Fruit fly (Drosophila melanogaster): Measurements from ENCODE around the gene CG5653.
A peak's percentile ranks its signal among the peaks of the same experiment; 100 is the strongest.

CG5653 gene

dm6 chr3L:8956669-8957068 is 9.5 kb downstream of the CG5653 start, which contains the start of gene mRpL12:
TSS of gene mRpL12 (plus strand) at chr3L:8956791.
- TF ChIP-seq EcR (GFP tag; optimal IDR thresholded peaks at IDR 0.05) (no peak), Dll (optimal IDR thresholded peaks at IDR 0.05) (no peak), CG8478 (optimal IDR thresholded peaks at IDR 0.05) (no peak), pan (optimal IDR thresholded peaks at IDR 0.05) (no peak), psq (optimal IDR thresholded peaks at IDR 0.05) (no peak), usp (GFP tag; optimal IDR thresholded peaks at IDR 0.05) (no peak)

DNA sequence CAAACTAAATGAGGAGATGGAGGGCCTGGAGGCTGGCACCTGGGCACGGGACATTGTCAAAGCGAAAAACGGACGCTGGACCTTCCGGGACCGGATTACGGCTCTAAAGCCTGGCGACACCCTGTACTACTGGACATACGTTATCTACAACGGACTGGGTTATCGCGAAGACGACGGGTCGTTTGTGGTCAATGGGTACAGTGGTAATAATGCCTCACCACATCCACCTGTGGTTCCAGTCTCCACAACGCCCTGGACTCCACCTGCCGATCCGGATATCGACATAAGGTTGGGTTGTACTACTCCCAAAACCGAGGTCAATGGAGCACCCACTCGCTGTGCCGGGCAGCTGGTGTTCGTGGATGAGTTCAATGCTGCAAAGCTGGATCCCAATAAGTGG is 11.0 kb downstream of the CG5653 start:
- no peak for TF ChIP-seq pan (optimal IDR thresholded peaks at IDR 0.05)
- peak; percentile 38 for TF ChIP-seq Dll (optimal IDR thresholded peaks at IDR 0.05)

DNA sequence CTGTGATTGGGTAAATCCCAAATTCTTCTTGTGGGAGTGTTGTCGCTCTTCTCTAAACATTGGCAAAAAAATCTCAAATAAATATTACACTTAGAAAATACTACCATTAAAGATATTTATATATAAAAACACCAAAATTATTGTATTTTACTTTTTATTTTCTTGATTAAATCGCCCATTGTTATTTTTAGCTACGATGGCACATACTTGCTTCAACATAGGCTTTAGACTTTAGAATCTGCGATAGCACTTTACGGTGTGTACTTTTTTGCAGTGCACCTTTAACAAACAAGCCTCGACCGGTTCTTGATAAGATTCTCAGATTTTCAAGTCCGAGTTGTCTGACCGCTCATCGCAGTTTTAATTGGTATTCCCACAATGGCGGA is 11.5 kb downstream of the CG5653 start, which contains the start of gene GNBP3:
GNBP3 (plus strand) TSS at position 374 of the 386 bp plus-strand sequence.
- TF ChIP-seq Dll (optimal IDR thresholded peaks at IDR 0.05), result no peak

- TF ChIP-seq pan (optimal IDR thresholded peaks at IDR 0.05) (no peak), Dll (optimal IDR thresholded peaks at IDR 0.05) (no peak), CG8478 (optimal IDR thresholded peaks at IDR 0.05) (no peak), EcR (GFP tag; optimal IDR thresholded peaks at IDR 0.05) (no peak), psq (optimal IDR thresholded peaks at IDR 0.05) (no peak), usp (GFP tag; optimal IDR thresholded peaks at IDR 0.05) (no peak)
Measured at dm6 chr3L:8953962-8954647, 12.1 kb downstream of the CG5653 start, which contains the start of the genes CG43783 and orb2. TSS of gene CG43783 (minus strand) at chr3L:8954272. TSS of gene orb2 (minus strand) at chr3L:8954463.

- TF ChIP-seq pan (optimal IDR thresholded peaks at IDR 0.05) (peak; percentile 15), psq (optimal IDR thresholded peaks at IDR 0.05) (no peak), Dll (optimal IDR thresholded peaks at IDR 0.05) (no peak), CG8478 (optimal IDR thresholded peaks at IDR 0.05) (no peak), usp (GFP tag; optimal IDR thresholded peaks at IDR 0.05) (no peak), EcR (GFP tag; optimal IDR thresholded peaks at IDR 0.05) (no peak)
Measured at dm6 chr3L:8953199-8953956, 12.8 kb downstream of the CG5653 start.

DNA sequence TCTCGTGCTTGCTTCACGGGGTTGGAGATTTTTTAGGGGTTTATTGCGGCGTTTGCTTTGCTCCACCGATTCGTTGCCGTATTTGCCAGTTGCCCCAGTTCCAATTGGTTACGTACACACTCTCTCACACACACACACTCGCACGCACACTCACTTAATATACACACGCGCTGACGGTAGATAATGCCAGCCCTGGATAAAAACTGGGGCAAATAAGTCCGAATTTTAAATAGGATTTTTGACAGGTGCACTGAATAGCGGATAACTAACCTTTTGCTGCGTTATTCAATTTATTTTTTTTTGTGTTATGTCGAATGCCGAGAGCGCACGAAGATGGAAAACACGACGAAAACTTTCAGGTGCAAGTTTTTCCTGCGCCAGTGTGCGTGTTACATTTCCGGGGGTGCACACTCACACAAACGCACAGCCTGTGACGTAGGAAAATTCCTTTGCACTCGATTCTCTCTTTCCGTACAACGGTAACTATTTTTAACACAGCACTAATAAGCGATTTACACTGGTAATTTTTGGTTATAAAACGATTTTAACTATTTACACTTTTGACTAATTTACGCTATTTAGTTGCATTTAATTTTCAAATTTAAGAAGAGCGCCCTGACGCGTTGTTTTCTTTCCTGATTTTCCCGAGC is 13.5 kb downstream of the CG5653 start:
- no peak for TF ChIP-seq pan (optimal IDR thresholded peaks at IDR 0.05)
- no peak for TF ChIP-seq psq (optimal IDR thresholded peaks at IDR 0.05)
- no peak for TF ChIP-seq EcR (GFP tag; optimal IDR thresholded peaks at IDR 0.05)
- TF ChIP-seq usp (GFP tag; optimal IDR thresholded peaks at IDR 0.05), result no peak
- no peak for TF ChIP-seq Dll (optimal IDR thresholded peaks at IDR 0.05)
- no peak for TF ChIP-seq CG8478 (optimal IDR thresholded peaks at IDR 0.05)

dm6 chr3L:8951507-8951906 is 14.7 kb downstream of the CG5653 start:
- no peak for TF ChIP-seq pan (optimal IDR thresholded peaks at IDR 0.05)
- no peak for TF ChIP-seq Dll (optimal IDR thresholded peaks at IDR 0.05)
- TF ChIP-seq usp (GFP tag; optimal IDR thresholded peaks at IDR 0.05), result no peak
- no peak for TF ChIP-seq EcR (GFP tag; optimal IDR thresholded peaks at IDR 0.05)
- TF ChIP-seq psq (optimal IDR thresholded peaks at IDR 0.05), result no peak
- no peak for TF ChIP-seq CG8478 (optimal IDR thresholded peaks at IDR 0.05)

DNA sequence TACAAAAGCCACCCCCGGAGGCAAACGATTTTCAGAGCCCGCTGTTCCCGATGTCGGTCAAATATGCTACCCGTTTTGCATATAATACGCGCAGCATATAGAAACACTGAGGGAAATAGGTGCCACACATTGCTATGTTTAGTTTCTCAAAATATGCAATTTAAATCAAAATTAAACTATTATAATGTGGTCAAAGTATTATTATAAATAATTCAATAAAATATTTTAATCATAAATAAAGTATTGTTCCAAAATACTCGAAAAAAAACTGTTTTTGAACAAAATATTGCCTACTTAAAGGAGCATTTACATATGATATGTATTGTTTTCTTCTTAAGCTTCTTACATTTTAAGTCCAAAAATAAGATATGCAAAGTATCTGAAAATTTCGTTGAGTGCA is 15.2 kb downstream of the CG5653 start:
- TF ChIP-seq EcR (GFP tag; optimal IDR thresholded peaks at IDR 0.05) (no peak), usp (GFP tag; optimal IDR thresholded peaks at IDR 0.05) (no peak), psq (optimal IDR thresholded peaks at IDR 0.05) (no peak), Dll (optimal IDR thresholded peaks at IDR 0.05) (no peak), pan (optimal IDR thresholded peaks at IDR 0.05) (no peak)

DNA sequence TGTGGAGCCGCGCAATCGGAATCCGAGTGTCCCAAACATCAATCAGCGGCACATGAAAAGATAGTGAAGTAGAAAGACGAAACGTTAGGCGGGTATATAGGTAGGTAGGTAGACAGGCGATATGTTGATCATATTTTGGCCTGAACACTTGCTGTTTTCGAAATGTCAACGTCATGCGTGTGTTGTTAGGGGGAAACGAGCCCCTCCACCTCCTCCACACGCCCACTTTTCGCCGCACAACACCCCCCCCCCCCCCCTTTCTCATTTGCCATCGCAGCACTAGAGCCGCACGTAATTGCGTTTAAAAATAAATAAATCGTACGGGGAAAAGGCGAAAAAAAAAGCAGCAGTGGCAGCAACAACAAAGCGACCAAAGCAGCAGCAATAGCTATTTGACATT is 16.4 kb downstream of the CG5653 start:
- TF ChIP-seq usp (GFP tag; optimal IDR thresholded peaks at IDR 0.05) (no peak), Dll (optimal IDR thresholded peaks at IDR 0.05) (no peak), psq (optimal IDR thresholded peaks at IDR 0.05) (no peak), pan (optimal IDR thresholded peaks at IDR 0.05) (no peak), CG8478 (optimal IDR thresholded peaks at IDR 0.05) (no peak), EcR (GFP tag; optimal IDR thresholded peaks at IDR 0.05) (no peak)

DNA sequence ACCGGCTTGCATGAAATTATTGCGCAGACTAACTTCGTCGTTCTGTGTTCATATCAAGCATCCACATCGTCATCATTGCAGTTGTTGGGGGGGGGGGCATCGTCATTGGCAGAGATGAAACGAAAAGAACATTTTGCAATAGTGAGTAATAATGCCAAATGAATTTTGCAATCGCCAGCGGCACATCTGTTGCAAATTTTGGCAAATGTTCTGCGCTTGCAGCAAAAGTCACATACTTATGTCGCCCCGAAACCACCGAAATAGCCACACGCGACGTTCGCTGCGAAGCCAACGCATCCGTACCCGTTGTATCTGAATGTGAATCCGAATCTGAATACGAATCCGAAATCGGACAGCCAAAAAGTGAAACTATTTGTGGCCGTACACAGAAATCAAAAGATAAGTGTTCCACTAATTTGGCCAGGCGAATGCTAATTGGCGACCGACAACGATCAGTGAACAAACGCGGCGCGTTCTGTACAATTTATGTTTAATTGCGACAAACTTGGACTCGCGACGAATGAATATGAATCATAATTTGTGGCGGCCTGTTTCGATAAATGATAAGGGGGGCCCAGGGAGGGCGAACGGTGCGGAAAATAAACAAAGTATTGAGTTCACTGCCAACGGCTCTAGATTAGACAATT is 18.2 kb downstream of the CG5653 start:
- TF ChIP-seq CG8478 (optimal IDR thresholded peaks at IDR 0.05) (no peak), usp (GFP tag; optimal IDR thresholded peaks at IDR 0.05) (no peak), psq (optimal IDR thresholded peaks at IDR 0.05) (no peak), pan (optimal IDR thresholded peaks at IDR 0.05) (no peak), EcR (GFP tag; optimal IDR thresholded peaks at IDR 0.05) (no peak)

DNA sequence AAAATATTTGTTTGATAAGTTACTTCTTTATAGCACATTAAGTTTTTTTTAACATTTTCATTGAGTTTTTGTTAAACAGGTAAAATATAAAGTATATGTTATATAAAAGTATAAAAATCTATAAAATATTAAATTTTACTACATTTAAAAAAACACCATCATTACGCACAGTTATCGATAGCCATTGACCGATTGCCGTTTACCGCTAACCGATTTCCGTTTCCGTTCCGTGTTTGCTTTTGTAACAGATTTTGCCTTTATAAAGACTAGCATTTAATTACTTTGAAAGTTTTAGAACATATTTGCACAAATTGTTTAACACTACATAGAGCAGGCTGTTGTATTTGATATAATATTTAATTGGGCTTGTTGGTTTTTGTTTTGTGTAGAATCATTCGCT is 26.5 kb downstream of the CG5653 start:
- TF ChIP-seq CG8478 (optimal IDR thresholded peaks at IDR 0.05) (no peak), EcR (GFP tag; optimal IDR thresholded peaks at IDR 0.05) (no peak), usp (GFP tag; optimal IDR thresholded peaks at IDR 0.05) (no peak), pan (optimal IDR thresholded peaks at IDR 0.05) (no peak), Dll (optimal IDR thresholded peaks at IDR 0.05) (no peak), psq (optimal IDR thresholded peaks at IDR 0.05) (no peak)

DNA sequence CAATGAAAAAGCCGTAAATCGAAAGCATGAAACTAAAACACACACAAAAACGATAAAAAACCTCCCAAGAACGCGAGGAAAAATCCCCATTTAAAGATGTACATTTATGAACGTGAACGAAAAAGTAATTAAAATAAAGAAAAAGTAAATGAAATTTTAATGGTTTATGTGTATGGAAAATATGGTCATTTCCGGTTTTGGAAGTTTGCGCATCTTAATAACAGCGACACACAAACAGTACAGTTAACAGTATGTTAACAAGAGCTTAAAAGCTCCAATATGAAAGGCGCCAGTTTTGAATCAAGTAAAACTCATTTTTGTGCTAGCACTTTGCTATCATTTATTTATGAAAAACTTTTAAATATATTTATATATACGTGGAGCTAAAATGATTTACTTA is 34.3 kb downstream of the CG5653 start:
- TF ChIP-seq pan (optimal IDR thresholded peaks at IDR 0.05) (no peak), usp (GFP tag; optimal IDR thresholded peaks at IDR 0.05) (no peak), CG8478 (optimal IDR thresholded peaks at IDR 0.05) (no peak), Dll (optimal IDR thresholded peaks at IDR 0.05) (no peak), EcR (GFP tag; optimal IDR thresholded peaks at IDR 0.05) (no peak), psq (optimal IDR thresholded peaks at IDR 0.05) (no peak)
